Worm (Caenorhabditis elegans) whole organism, L4 larva: ENCODE data around the gene srbc-11.

ENCODE experiments used
- F44E2.7 ChIP-seq: fragments of 200-800 bp; sonication (Bioruptor generic); IDR thresholded peaks from 2 replicates; pipeline ENCODE4 v2.1.2; 2022; ENCODE audit warnings: missing genetic modification characterization, missing compliant biosample characterization
- F49E8.2 ChIP-seq: sonication (generic microtip); optimal IDR thresholded peaks from 2 replicates; lab custom pipeline; 2016; ENCODE audit warnings: missing compliant biosample characterization, mild to moderate bottlenecking, missing genetic modification characterization, borderline replicate concordance
- T26A8.4 ChIP-seq: fragments of 200-800 bp; sonication (Bioruptor generic); IDR thresholded peaks from 2 replicates; pipeline ENCODE4 v1.3.6; 2022; ENCODE audit warnings: missing genetic modification characterization, missing compliant biosample characterization
- Y75B8A.6 ChIP-seq: fragments of 200-800 bp; sonication (Bioruptor generic); IDR thresholded peaks from 2 replicates; pipeline ENCODE4 v1.3.6; 2022; ENCODE audit warnings: missing genetic modification reagents, missing genetic modification characterization, missing compliant biosample characterization
- aha-1 ChIP-seq: fragments of 150-350 bp; peaks from one replicate; lab custom pipeline; 2014; ENCODE audit warnings: missing biosample characterization, missing genetic modification characterization
- aly-2 ChIP-seq: sonication (generic microtip); optimal IDR thresholded peaks from 2 replicates; lab custom pipeline; 2018; ENCODE audit warnings: missing biosample characterization, missing genetic modification characterization
- arid-1 ChIP-seq: fragments of 200-800 bp; sonication (Bioruptor generic); conservative IDR thresholded peaks from 2 replicates; pipeline ENCODE4 v1.3.6; 2022; ENCODE audit warnings: missing genetic modification reagents, missing genetic modification characterization, missing compliant biosample characterization
- ceh-32 ChIP-seq: sonication (generic microtip); optimal IDR thresholded peaks from 2 replicates; lab custom pipeline; 2016; ENCODE audit warnings: mild to moderate bottlenecking, missing genetic modification characterization, missing compliant biosample characterization; ENCODE audit not compliant: poor library complexity
- ceh-44 ChIP-seq: fragments of 200-800 bp; sonication (Bioruptor generic); IDR thresholded peaks from 2 replicates; pipeline ENCODE4 v1.3.6; 2022; ENCODE audit warnings: missing genetic modification reagents, missing genetic modification characterization, missing compliant biosample characterization
- ces-1 ChIP-seq: fragments of 150-350 bp; sonication (generic microtip); optimal IDR thresholded peaks from 4 replicates; lab custom pipeline; 2014; ENCODE audit warnings: missing biosample characterization, missing genetic modification reagents, missing genetic modification characterization
- cey-2 ChIP-seq: sonication (generic microtip); optimal IDR thresholded peaks from 3 replicates; lab custom pipeline; 2017; ENCODE audit warnings: missing genetic modification characterization, mild to moderate bottlenecking, missing compliant biosample characterization, antibody characterized with exemption, borderline replicate concordance; ENCODE audit not compliant: insufficient read depth
- daf-8 ChIP-seq: fragments of 200-800 bp; sonication (Bioruptor generic); IDR thresholded peaks from 2 replicates; pipeline ENCODE4 v1.3.6; 2022; ENCODE audit warnings: missing genetic modification characterization, missing compliant biosample characterization
- dmd-6 ChIP-seq: fragments of 200-800 bp; sonication (Bioruptor generic); IDR thresholded peaks from 2 replicates; pipeline ENCODE4 v1.3.6; 2022; ENCODE audit warnings: missing genetic modification reagents, missing genetic modification characterization, missing compliant biosample characterization
- dpl-1 ChIP-seq: fragments of 150-350 bp; optimal IDR thresholded peaks from 2 replicates; lab custom pipeline; 2014; ENCODE audit warnings: missing biosample characterization, missing genetic modification reagents, missing genetic modification characterization
- egl-27 ChIP-seq: sonication (generic microtip); optimal IDR thresholded peaks from 3 replicates; lab custom pipeline; 2017; ENCODE audit warnings: missing biosample characterization, missing genetic modification reagents, missing genetic modification characterization
- egl-43 ChIP-seq: fragments of 200-800 bp; sonication (Bioruptor generic); IDR thresholded peaks from 2 replicates; pipeline ENCODE4 v1.3.6; 2022; ENCODE audit warnings: missing genetic modification reagents, missing genetic modification characterization, missing compliant biosample characterization
- gei-8 ChIP-seq: fragments of 200-800 bp; sonication (Bioruptor generic); optimal IDR thresholded peaks from 2 replicates; lab custom pipeline; 2018; ENCODE audit warnings: mild to moderate bottlenecking, missing genetic modification characterization, missing compliant biosample characterization
- hmg-1.1 ChIP-seq: fragments of 200-800 bp; sonication (Bioruptor generic); IDR thresholded peaks from 2 replicates; pipeline ENCODE4 v1.3.6; 2022; ENCODE audit warnings: missing genetic modification reagents, missing genetic modification characterization, missing compliant biosample characterization
- jun-1 ChIP-seq: fragments of 150-350 bp; optimal IDR thresholded peaks from 2 replicates; lab custom pipeline; 2014; ENCODE audit warnings: missing biosample characterization, missing genetic modification reagents, missing genetic modification characterization
- lim-7 ChIP-seq: fragments of 200-800 bp; sonication (Bioruptor generic); IDR thresholded peaks from 2 replicates; pipeline ENCODE4 v1.3.6; 2022; ENCODE audit warnings: missing genetic modification characterization, missing compliant biosample characterization
- lin-1 ChIP-seq: fragments of 200-800 bp; sonication (Bioruptor generic); IDR thresholded peaks from 2 replicates; pipeline ENCODE4 v1.3.6; 2022; ENCODE audit warnings: missing genetic modification reagents, missing genetic modification characterization, missing compliant biosample characterization
- lin-15B ChIP-seq: fragments of 150-350 bp; sonication (generic microtip); optimal IDR thresholded peaks from 3 replicates; lab custom pipeline; 2014; ENCODE audit warnings: missing biosample characterization, missing genetic modification characterization
- lin-29 ChIP-seq: fragments of 200-800 bp; sonication (Bioruptor generic); IDR thresholded peaks from 2 replicates; pipeline ENCODE4 v1.3.6; 2022; ENCODE audit warnings: missing genetic modification reagents, missing genetic modification characterization, missing compliant biosample characterization
- madf-5 ChIP-seq, 2 experiments: fragments of 200-800 bp; sonication (Bioruptor generic); IDR thresholded peaks; 2 replicates each; pipeline ENCODE4 v1.3.6; 2022; ENCODE audit warnings: missing compliant biosample characterization in 2 of 2, missing genetic modification characterization in 2 of 2
- mdl-1 ChIP-seq, 2 experiments: fragments of 150-350 bp in 1 of 2; sonication (generic microtip) in 1 of 2; optimal IDR thresholded peaks; 2 replicates each; lab custom pipeline; 2014 to 2017; ENCODE audit warnings: missing biosample characterization in 2 of 2, missing genetic modification characterization in 2 of 2
- mes-2 ChIP-seq: sonication (generic microtip); optimal IDR thresholded peaks from 2 replicates; lab custom pipeline; 2016; ENCODE audit warnings: missing genotype, mild to moderate bottlenecking, missing genetic modification characterization, missing compliant biosample characterization; ENCODE audit not compliant: poor library complexity, severe bottlenecking
- nhr-10 ChIP-seq: fragments of 150-350 bp; optimal IDR thresholded peaks from 2 replicates; lab custom pipeline; 2014; ENCODE audit warnings: missing biosample characterization, missing genetic modification characterization
- nhr-111 ChIP-seq: fragments of 200-800 bp; sonication (Bioruptor generic); optimal IDR thresholded peaks from 2 replicates; lab custom pipeline; 2018; ENCODE audit warnings: mild to moderate bottlenecking, missing genetic modification characterization, missing compliant biosample characterization
- nhr-28 ChIP-seq: fragments of 150-350 bp; optimal IDR thresholded peaks from 2 replicates; lab custom pipeline; 2014; ENCODE audit warnings: missing biosample characterization, missing genetic modification characterization
- nhr-41 ChIP-seq: fragments of 200-800 bp; sonication (Bioruptor generic); IDR thresholded peaks from 2 replicates; pipeline ENCODE4 v1.3.6; 2022; ENCODE audit warnings: missing genetic modification reagents, missing genetic modification characterization, missing compliant biosample characterization
- nhr-42 ChIP-seq: fragments of 200-800 bp; sonication (Bioruptor generic); IDR thresholded peaks from 2 replicates; pipeline ENCODE4 v1.3.6; 2022; ENCODE audit warnings: missing genetic modification characterization, missing compliant biosample characterization
- nhr-48 ChIP-seq: sonication (generic microtip); optimal IDR thresholded peaks from 2 replicates; lab custom pipeline; 2016; ENCODE audit warnings: mild to moderate bottlenecking, missing genetic modification characterization, missing compliant biosample characterization
- nhr-6 ChIP-seq: fragments of 150-350 bp; optimal IDR thresholded peaks from 2 replicates; lab custom pipeline; 2014; ENCODE audit warnings: missing biosample characterization, missing genetic modification characterization
- nhr-76 ChIP-seq: fragments of 150-350 bp; optimal IDR thresholded peaks from 2 replicates; lab custom pipeline; 2014; ENCODE audit warnings: missing biosample characterization, missing genetic modification characterization
- nhr-77 ChIP-seq: fragments of 150-350 bp; optimal IDR thresholded peaks from 2 replicates; lab custom pipeline; 2014; ENCODE audit warnings: missing biosample characterization, missing genetic modification characterization
- pqm-1 ChIP-seq: sonication (generic microtip); optimal IDR thresholded peaks from 2 replicates; lab custom pipeline; 2017; ENCODE audit warnings: missing biosample characterization, missing genetic modification characterization
- set-16 ChIP-seq: fragments of 200-800 bp; sonication (Bioruptor generic); IDR thresholded peaks from 2 replicates; pipeline ENCODE4 v1.3.6; 2022; ENCODE audit warnings: missing genetic modification reagents, missing genetic modification characterization, missing compliant biosample characterization
- spr-1 ChIP-seq: sonication (generic microtip); optimal IDR thresholded peaks from 2 replicates; lab custom pipeline; 2016; ENCODE audit warnings: mild to moderate bottlenecking, missing genetic modification characterization, missing compliant biosample characterization
- spr-3 ChIP-seq: fragments of 200-800 bp; sonication (Bioruptor generic); optimal IDR thresholded peaks from 2 replicates; lab custom pipeline; 2018; ENCODE audit warnings: mild to moderate bottlenecking, missing genetic modification characterization, missing compliant biosample characterization
- tra-1 ChIP-seq: fragments of 200-800 bp; sonication (Bioruptor generic); IDR thresholded peaks from 2 replicates; pipeline ENCODE4 v1.3.6; 2022; ENCODE audit warnings: missing genetic modification reagents, missing genetic modification characterization, missing compliant biosample characterization
- unc-130 ChIP-seq: sonication (generic microtip); optimal IDR thresholded peaks from 2 replicates; lab custom pipeline; 2016; ENCODE audit warnings: missing genetic modification reagents, missing genetic modification characterization, missing compliant biosample characterization
- unc-62 ChIP-seq, 3 experiments: fragments of 150-350 bp in 1 of 3; sonication (generic microtip); optimal IDR thresholded peaks in 2 of 3; peaks in 1 of 3; 1 replicate in 1 of 3; 2 replicates in 2 of 3; lab custom pipeline; 2014 to 2017; ENCODE audit warnings: missing biosample characterization in 3 of 3, missing genetic modification characterization in 3 of 3, missing genetic modification reagents in 3 of 3, missing genotype in 1 of 3
- zfp-2 ChIP-seq: sonication (generic microtip); optimal IDR thresholded peaks from 2 replicates; lab custom pipeline; 2016; ENCODE audit warnings: mild to moderate bottlenecking, missing genetic modification characterization, missing compliant biosample characterization
- zfp-3 ChIP-seq: fragments of 200-800 bp; sonication (Bioruptor generic); conservative IDR thresholded peaks from 2 replicates; pipeline ENCODE4 v1.3.6; 2022; ENCODE audit warnings: missing genetic modification reagents, missing genetic modification characterization, missing compliant biosample characterization
- ztf-7 ChIP-seq: fragments of 150-350 bp; optimal IDR thresholded peaks from 2 replicates; lab custom pipeline; 2014; ENCODE audit warnings: missing biosample characterization, missing genetic modification characterization

The srbc-11 gene

ce11 chrV:7495189-7495588, at the start of gene srbc-11:
TSS of gene srbc-11 (minus strand) at chrV:7495289.
- TF ChIP-seq spr-3 (GFP tag; lab: Kevin White, UChicago) (no peak), ces-1 (no peak), ztf-7 (tag; lab: Kevin White, UChicago) (no peak), ceh-44 (GFP tag; lab: Robert Waterston, UW) (no peak), nhr-48 (tag; lab: Kevin White, UChicago) (no peak), aly-2 (no peak), gei-8 (GFP tag; lab: Kevin White, UChicago) (no peak), lin-15B (no peak), set-16 (GFP tag; lab: Robert Waterston, UW) (no peak), F44E2.7 (GFP tag; lab: Robert Waterston, UW) (no peak), jun-1 (no peak), lin-29 (GFP tag; lab: Robert Waterston, UW) (no peak), arid-1 (GFP tag; lab: Robert Waterston, UW) (no peak), mdl-1 (tag; optimal IDR thresholded peaks at IDR 0.05; lab: Kevin White, UChicago) (no peak), hmg-1.1 (GFP tag; lab: Robert Waterston, UW) (no peak), madf-5 (GFP tag; IDR thresholded peaks at IDR 0.05; lab: Robert Waterston, UW) (no peak), pqm-1 (tag; lab: Kevin White, UChicago) (no peak)

ce11 chrV:7543728-7544127, 48.6 kb upstream of the srbc-11 start:
- TF ChIP-seq lin-1 (GFP tag; lab: Robert Waterston, UW) (no peak), nhr-77 (tag; lab: Kevin White, UChicago) (no peak), nhr-6 (tag; lab: Kevin White, UChicago) (no peak), nhr-42 (GFP tag; lab: Robert Waterston, UW) (no peak), nhr-111 (GFP tag; lab: Kevin White, UChicago) (no peak), dpl-1 (GFP tag; lab: Kevin White, UChicago) (no peak), dmd-6 (GFP tag; lab: Robert Waterston, UW) (no peak), egl-43 (GFP tag; lab: Robert Waterston, UW) (no peak), nhr-76 (tag; lab: Kevin White, UChicago) (no peak), F49E8.2 (tag; lab: Kevin White, UChicago) (no peak), madf-5 (GFP tag; IDR thresholded peaks at IDR 0.05; lab: Robert Waterston, UW) (no peak), T26A8.4 (GFP tag; lab: Robert Waterston, UW) (no peak), mdl-1 (tag; optimal IDR thresholded peaks at IDR 0.05; lab: Kevin White, UChicago) (peak in 1 of 2 experiments; percentile 8), egl-27 (tag; lab: Kevin White, UChicago) (no peak), zfp-2 (tag; lab: Kevin White, UChicago) (no peak), unc-62 (GFP tag; optimal IDR thresholded peaks at IDR 0.05 in 1 of 2; lab: Kevin White, UChicago) (peak in 1 of 2 experiments; percentile 87), unc-62 (tag; optimal IDR thresholded peaks at IDR 0.05; lab: Kevin White, UChicago) (no peak), tra-1 (GFP tag; lab: Robert Waterston, UW) (no peak), lim-7 (GFP tag; lab: Robert Waterston, UW) (no peak), cey-2 (tag; lab: Kevin White, UChicago) (no peak), aly-2 (no peak), spr-1 (tag; lab: Kevin White, UChicago) (no peak), nhr-10 (no peak), nhr-48 (tag; lab: Kevin White, UChicago) (peak; percentile 79), aha-1 (tag; lab: Kevin White, UChicago) (no peak), Y75B8A.6 (GFP tag; lab: Robert Waterston, UW) (no peak), daf-8 (GFP tag; lab: Robert Waterston, UW) (no peak), mes-2 (tag; lab: Kevin White, UChicago) (no peak), zfp-3 (no peak), unc-130 (GFP tag; lab: Kevin White, UChicago) (no peak), nhr-41 (GFP tag; lab: Robert Waterston, UW) (no peak), ceh-32 (no peak), arid-1 (GFP tag; lab: Robert Waterston, UW) (no peak), nhr-28 (tag; lab: Kevin White, UChicago) (peak; percentile 10)
